Fruit fly (Drosophila melanogaster) whole organism, embryonic: ENCODE data around the gene CG13039.

ENCODE experiments used
- Ada2b ChIP-seq: fragments of 200-800 bp; sonication (Bioruptor generic); IDR thresholded peaks from 2 replicates; pipeline ENCODE4 v1.3.6; 2022; ENCODE audit warnings: missing biosample characterization, missing genetic modification characterization
- Aef1 ChIP-seq: fragments of 200-800 bp; sonication (Bioruptor generic); IDR thresholded peaks from 3 replicates; pipeline ENCODE4 v1.3.6; 2022; ENCODE audit warnings: missing biosample characterization, missing genetic modification characterization
- Atf-2 ChIP-seq: fragments of 200-800 bp; sonication (Bioruptor generic); optimal IDR thresholded peaks from 2 replicates; lab custom pipeline; 2016; ENCODE audit warnings: missing biosample characterization, missing genetic modification characterization
- B-H1 ChIP-seq: fragments of 200-800 bp; sonication (Bioruptor generic); IDR thresholded peaks from 3 replicates; pipeline ENCODE4 v1.3.6; 2022; ENCODE audit warnings: missing biosample characterization, missing genetic modification characterization
- CG10209 ChIP-seq: fragments of 200-800 bp; sonication (Bioruptor generic); optimal IDR thresholded peaks from 3 replicates; lab custom pipeline; 2017; ENCODE audit warnings: missing biosample characterization, mild to moderate bottlenecking, missing genetic modification characterization, missing genetic modification reagents
- CG10366 ChIP-seq: fragments of 200-800 bp; sonication (Bioruptor generic); IDR thresholded peaks from 2 replicates; pipeline ENCODE4 v1.3.6; 2022; ENCODE audit warnings: missing biosample characterization, missing genetic modification characterization
- CG10959 ChIP-seq: fragments of 200-800 bp; sonication (Bioruptor generic); IDR thresholded peaks from 2 replicates; pipeline ENCODE4 v1.3.6; 2022; ENCODE audit warnings: missing biosample characterization, missing genetic modification characterization
- CG12071 ChIP-seq: fragments of 200-800 bp; sonication (Bioruptor generic); optimal IDR thresholded peaks from 3 replicates; lab custom pipeline; 2018; ENCODE audit warnings: missing biosample characterization, mild to moderate bottlenecking, missing genetic modification characterization
- CG12299 ChIP-seq: fragments of 200-800 bp; sonication (Bioruptor generic); optimal IDR thresholded peaks from 2 replicates; lab custom pipeline; 2018; ENCODE audit warnings: missing biosample characterization, mild to moderate bottlenecking, missing genetic modification characterization
- CG12659 ChIP-seq: fragments of 200-800 bp; sonication (Bioruptor generic); optimal IDR thresholded peaks from 3 replicates; lab custom pipeline; 2017; ENCODE audit warnings: mild to moderate bottlenecking, missing biosample characterization, missing genetic modification reagents, missing genetic modification characterization
- CG13287 ChIP-seq: fragments of 200-800 bp; sonication (Bioruptor generic); IDR thresholded peaks from 2 replicates; pipeline ENCODE4 v1.3.6; 2022; ENCODE audit warnings: missing biosample characterization, missing genetic modification characterization; ENCODE audit not compliant: partially characterized antibody
- CG14050 ChIP-seq: fragments of 200-800 bp; sonication (Bioruptor generic); IDR thresholded peaks from 3 replicates; pipeline ENCODE4 v1.3.6; 2022; ENCODE audit warnings: missing biosample characterization, missing genetic modification characterization
- CG15269 ChIP-seq: fragments of 200-800 bp; sonication (Bioruptor generic); optimal IDR thresholded peaks from 2 replicates; lab custom pipeline; 2018; ENCODE audit warnings: missing biosample characterization, mild to moderate bottlenecking, missing genetic modification characterization, moderate library complexity
- CG17328 ChIP-seq: fragments of 200-800 bp; sonication (Bioruptor generic); IDR thresholded peaks from 2 replicates; pipeline ENCODE4 v1.3.6; 2022; ENCODE audit warnings: missing biosample characterization, missing genetic modification characterization
- CG4282 ChIP-seq: fragments of 200-800 bp; sonication (Bioruptor generic); optimal IDR thresholded peaks from 2 replicates; lab custom pipeline; 2016; ENCODE audit warnings: missing biosample characterization, missing genetic modification characterization
- CG5180 ChIP-seq: fragments of 200-800 bp; sonication (Bioruptor generic); optimal IDR thresholded peaks from 3 replicates; lab custom pipeline; 2017; ENCODE audit warnings: missing biosample characterization, missing genetic modification characterization, mild to moderate bottlenecking, moderate library complexity, missing genetic modification reagents
- CG6689 ChIP-seq: fragments of 200-800 bp; sonication (Bioruptor generic); IDR thresholded peaks from 2 replicates; pipeline ENCODE4 v1.3.6; 2022; ENCODE audit warnings: missing biosample characterization, missing genetic modification characterization
- CG8089 ChIP-seq: fragments of 200-800 bp; sonication (Bioruptor generic); optimal IDR thresholded peaks from 3 replicates; lab custom pipeline; 2016; ENCODE audit warnings: missing biosample characterization, missing genetic modification characterization
- CG8359 ChIP-seq: fragments of 200-800 bp; sonication (Bioruptor generic); optimal IDR thresholded peaks from 2 replicates; lab custom pipeline; 2017; ENCODE audit warnings: missing biosample characterization, mild to moderate bottlenecking, missing genetic modification characterization, borderline replicate concordance
- CG8944 ChIP-seq: fragments of 200-800 bp; sonication (Bioruptor generic); optimal IDR thresholded peaks from 3 replicates; lab custom pipeline; 2016; ENCODE audit warnings: missing biosample characterization, missing genetic modification characterization
- CG9876 ChIP-seq: fragments of 200-800 bp; sonication (Bioruptor generic); optimal IDR thresholded peaks from 2 replicates; lab custom pipeline; 2016; ENCODE audit warnings: missing biosample characterization, missing genetic modification characterization
- CG9932 ChIP-seq: fragments of 200-800 bp; sonication (Bioruptor generic); IDR thresholded peaks from 2 replicates; pipeline ENCODE4 v1.3.6; 2022; ENCODE audit warnings: missing biosample characterization, missing genetic modification characterization
- CHES-1-like ChIP-seq: fragments of 200-800 bp; sonication (Bioruptor generic); optimal IDR thresholded peaks from 2 replicates; lab custom pipeline; 2016; ENCODE audit warnings: missing biosample characterization, missing genetic modification characterization
- Dll ChIP-seq: fragments of 200-800 bp; sonication (Bioruptor generic); IDR thresholded peaks from 4 replicates; pipeline ENCODE4 v1.3.6; 2022; ENCODE audit warnings: missing biosample characterization, missing genetic modification characterization; ENCODE audit not compliant: partially characterized antibody
- Doc2 ChIP-seq: fragments of 200-800 bp; sonication (Bioruptor generic); IDR thresholded peaks from 2 replicates; pipeline ENCODE4 v1.3.6; 2022; ENCODE audit warnings: missing biosample characterization, missing genetic modification characterization
- H15 ChIP-seq: fragments of 200-800 bp; sonication (Bioruptor generic); IDR thresholded peaks from 3 replicates; pipeline ENCODE4 v1.3.6; 2022; ENCODE audit warnings: missing biosample characterization, missing genetic modification characterization
- HmgZ ChIP-seq: fragments of 200-800 bp; sonication (Bioruptor generic); optimal IDR thresholded peaks from 2 replicates; lab custom pipeline; 2018; ENCODE audit warnings: missing biosample characterization, mild to moderate bottlenecking, missing genetic modification characterization
- Hr3 ChIP-seq: fragments of 200-800 bp; sonication (Bioruptor generic); optimal IDR thresholded peaks from 3 replicates; lab custom pipeline; 2016; ENCODE audit warnings: missing biosample characterization, missing genetic modification characterization
- Hr51 ChIP-seq, 2 experiments: fragments of 200-800 bp; sonication (Bioruptor generic); optimal IDR thresholded peaks; 2 replicates in 1 of 2; 3 replicates in 1 of 2; lab custom pipeline; 2016 to 2018; ENCODE audit warnings: missing biosample characterization in 2 of 2, missing genetic modification characterization in 2 of 2, mild to moderate bottlenecking in 1 of 2, moderate library complexity in 1 of 2
- MTF-1 ChIP-seq: fragments of 200-800 bp; sonication (Bioruptor generic); optimal IDR thresholded peaks from 2 replicates; lab custom pipeline; 2018; ENCODE audit warnings: missing biosample characterization, mild to moderate bottlenecking, missing genetic modification characterization, borderline replicate concordance
- Mad ChIP-seq: fragments of 200-800 bp; sonication (Bioruptor generic); optimal IDR thresholded peaks from 2 replicates; lab custom pipeline; 2016; ENCODE audit warnings: missing biosample characterization, missing genetic modification characterization
- Mes4 ChIP-seq: fragments of 200-800 bp; sonication (Bioruptor generic); optimal IDR thresholded peaks from 2 replicates; lab custom pipeline; 2016; ENCODE audit warnings: missing biosample characterization, missing genetic modification characterization
- NfI ChIP-seq: fragments of 200-800 bp; sonication (Bioruptor generic); optimal IDR thresholded peaks from 3 replicates; lab custom pipeline; 2018; ENCODE audit warnings: missing biosample characterization, mild to moderate bottlenecking, missing genetic modification characterization, moderate library complexity
- Optix ChIP-seq: fragments of 200-800 bp; sonication (Bioruptor generic); IDR thresholded peaks from 3 replicates; pipeline ENCODE4 v1.3.6; 2022; ENCODE audit warnings: missing biosample characterization, missing genetic modification characterization
- Spps ChIP-seq: fragments of 200-800 bp; sonication (Bioruptor generic); optimal IDR thresholded peaks from 2 replicates; lab custom pipeline; 2018; ENCODE audit warnings: missing biosample characterization, mild to moderate bottlenecking, missing genetic modification characterization
- Stat92E ChIP-seq, 3 experiments: fragments of >200 bp in 2 of 3; fragments of 200-800 bp in 1 of 3; sonication (Bioruptor generic) in 1 of 3; optimal IDR thresholded peaks; 2 replicates each; lab custom pipeline; 2017 to 2019; ENCODE audit warnings: missing biosample characterization in 3 of 3, missing genetic modification characterization in 3 of 3, mild to moderate bottlenecking in 1 of 3, moderate library complexity in 1 of 3
- bcd ChIP-seq: fragments of 200-800 bp; sonication (Bioruptor generic); optimal IDR thresholded peaks from 2 replicates; lab custom pipeline; 2017; ENCODE audit warnings: missing biosample characterization, mild to moderate bottlenecking, missing genetic modification characterization
- chn ChIP-seq: fragments of 200-800 bp; sonication (Bioruptor generic); optimal IDR thresholded peaks from 2 replicates; lab custom pipeline; 2016; ENCODE audit warnings: missing biosample characterization, missing genetic modification characterization
- danr ChIP-seq: fragments of 200-800 bp; sonication (Bioruptor generic); IDR thresholded peaks from 2 replicates; pipeline ENCODE4 v1.3.6; 2022; ENCODE audit warnings: missing biosample characterization, missing genetic modification characterization
- dm ChIP-seq: fragments of 200-800 bp; sonication (Bioruptor generic); optimal IDR thresholded peaks from 3 replicates; lab custom pipeline; 2016; ENCODE audit warnings: missing biosample characterization, missing genetic modification characterization
- fru ChIP-seq: fragments of >200 bp; optimal IDR thresholded peaks from 2 replicates; lab custom pipeline; 2017
- fu2 ChIP-seq: fragments of 200-800 bp; sonication (Bioruptor generic); optimal IDR thresholded peaks from 2 replicates; lab custom pipeline; 2016; ENCODE audit warnings: missing biosample characterization, missing genetic modification characterization
- ken ChIP-seq: fragments of 200-800 bp; sonication (Bioruptor generic); IDR thresholded peaks from 3 replicates; pipeline ENCODE4 v1.3.6; 2022; ENCODE audit warnings: missing biosample characterization, missing genetic modification characterization
- lilli ChIP-seq: fragments of 200-800 bp; sonication (Bioruptor generic); optimal IDR thresholded peaks from 3 replicates; lab custom pipeline; 2016; ENCODE audit warnings: missing biosample characterization, missing genetic modification characterization
- pan ChIP-seq, 4 experiments: fragments of >200 bp in 3 of 4; fragments of 200-800 bp in 1 of 4; sonication (Bioruptor generic) in 1 of 4; optimal IDR thresholded peaks in 3 of 4; IDR thresholded peaks in 1 of 4; 2 replicates each; pipeline versions ENCODE4 v1.3.6 to Lab custom; 2017 to 2022; ENCODE audit warnings: missing biosample characterization in 2 of 4, missing genetic modification characterization in 2 of 4, mixed read lengths in 1 of 4
- pb ChIP-seq: fragments of 200-800 bp; sonication (Bioruptor generic); optimal IDR thresholded peaks from 3 replicates; lab custom pipeline; 2016; ENCODE audit warnings: missing biosample characterization, missing genetic modification characterization
- pho ChIP-seq: fragments of 200-800 bp; sonication (Bioruptor generic); optimal IDR thresholded peaks from 2 replicates; lab custom pipeline; 2016; ENCODE audit warnings: missing biosample characterization, missing genetic modification characterization
- trh ChIP-seq: fragments of 200-800 bp; sonication (Bioruptor generic); optimal IDR thresholded peaks from 2 replicates; lab custom pipeline; 2016; ENCODE audit warnings: missing biosample characterization, missing genetic modification characterization
- tx ChIP-seq: fragments of 200-800 bp; sonication (Bioruptor generic); optimal IDR thresholded peaks from 2 replicates; lab custom pipeline; 2016; ENCODE audit warnings: missing biosample characterization, missing genetic modification characterization

The CG13039 gene

dm6 chr3L:16328207-16328891 is 1.8 kb upstream of the CG13039 start, which contains the start of gene CG13058:
Gene CG13058 (plus strand): TSS chr3L:16328841.
- TF ChIP-seq CG10366: peak; percentile 87
- TF ChIP-seq tx (GFP tag; lab: Kevin White, UChicago): peak; percentile 72
- no peak for TF ChIP-seq pan (optimal IDR thresholded peaks at IDR 0.05; lab: Kevin White, UChicago)
- no peak for TF ChIP-seq pan (GFP tag; optimal IDR thresholded peaks at IDR 0.05 in 1 of 2, IDR thresholded peaks at IDR 0.05 in 1 of 2)
- TF ChIP-seq CG8359 (GFP tag; lab: Kevin White, UChicago): no peak
- TF ChIP-seq Dll: no peak
- TF ChIP-seq MTF-1: peak; percentile 7
- TF ChIP-seq CHES-1-like (GFP tag; lab: Kevin White, UChicago): peak; percentile 59
- TF ChIP-seq CG12659 (GFP tag; lab: Kevin White, UChicago): peak; percentile 70
- TF ChIP-seq CG14050: peak; percentile 76
- TF ChIP-seq B-H1 (GFP tag; lab: Robert Waterston, UW): no peak
- TF ChIP-seq Stat92E (GFP tag; optimal IDR thresholded peaks at IDR 0.05; lab: Kevin White, UChicago): no peak
- no peak for TF ChIP-seq Spps (tag; lab: Kevin White, UChicago)
- peak; percentile 77 for TF ChIP-seq CG9932 (GFP tag; lab: Robert Waterston, UW)
- no peak for TF ChIP-seq CG12299 (tag; lab: Kevin White, UChicago)
- TF ChIP-seq dm (GFP tag; lab: Kevin White, UChicago): peak; percentile 45
- peak; percentile 47 for TF ChIP-seq fu2
- peak; percentile 56 for TF ChIP-seq CG12071 (GFP tag; lab: Kevin White, UChicago)
- peak; percentile 90 for TF ChIP-seq Ada2b (GFP tag; lab: Robert Waterston, UW)
- TF ChIP-seq Hr3 (GFP tag; lab: Kevin White, UChicago): peak; percentile 48
- 0 out of 3 replicates have a peak, but pooled peaks have one; percentile 36 for TF ChIP-seq ken (GFP tag; lab: Robert Waterston, UW)
- peak in 1 of 2 experiments; percentile 86 for TF ChIP-seq Hr51 (GFP tag; optimal IDR thresholded peaks at IDR 0.05; lab: Kevin White, UChicago)
- TF ChIP-seq CG9876 (GFP tag; lab: Kevin White, UChicago): no peak
- peak; percentile 55; the same call in 1 of the 3 replicates for TF ChIP-seq Optix (GFP tag; lab: Robert Waterston, UW)
- TF ChIP-seq CG4282 (GFP tag; lab: Kevin White, UChicago): no peak
- TF ChIP-seq Mes4 (GFP tag; lab: Kevin White, UChicago): peak; percentile 25
- peak; percentile 40; the same call in 1 of the 2 replicates for TF ChIP-seq CG6689
- peak; percentile 64 for TF ChIP-seq Aef1 (GFP tag; lab: Robert Waterston, UW)
- TF ChIP-seq lilli (GFP tag; lab: Kevin White, UChicago): peak; percentile 68
- peak; percentile 65 for TF ChIP-seq HmgZ (tag; lab: Kevin White, UChicago)
- TF ChIP-seq CG5180 (GFP tag; lab: Kevin White, UChicago): peak; percentile 57
- no peak for TF ChIP-seq trh
- TF ChIP-seq CG8089: peak; percentile 41
- TF ChIP-seq NfI (GFP tag; lab: Kevin White, UChicago): peak; percentile 67
- peak; percentile 22 for TF ChIP-seq Mad (GFP tag; lab: Kevin White, UChicago)
- no peak for TF ChIP-seq pb (GFP tag; lab: Kevin White, UChicago)
- no peak for TF ChIP-seq H15 (GFP tag; lab: Robert Waterston, UW)
- peak; percentile 37 for TF ChIP-seq bcd
- TF ChIP-seq pho (GFP tag; lab: Kevin White, UChicago): peak; percentile 53
- peak; percentile 15; the same call in 1 of the 2 replicates for TF ChIP-seq Doc2 (GFP tag; lab: Robert Waterston, UW)
- TF ChIP-seq CG8944 (GFP tag; lab: Kevin White, UChicago): peak; percentile 36
- TF ChIP-seq chn: peak; percentile 46
- TF ChIP-seq CG17328 (GFP tag; lab: Robert Waterston, UW): peak; percentile 71; the same call in 1 of the 2 replicates
- peak; percentile 86 for TF ChIP-seq CG15269
- TF ChIP-seq CG10959 (GFP tag; lab: Robert Waterston, UW): no peak
- peak; percentile 55 for TF ChIP-seq CG10209 (GFP tag; lab: Kevin White, UChicago)
- no peak for TF ChIP-seq CG13287 (GFP tag; lab: Robert Waterston, UW)
- TF ChIP-seq Atf-2 (GFP tag; lab: Kevin White, UChicago): peak; percentile 4
- TF ChIP-seq danr: no peak
- TF ChIP-seq fru (lab: Kevin White, UChicago): no peak
